Fruit fly (Drosophila melanogaster): ENCODE measurements around the gene inaF-C.

Gene inaF-C

dm6 chrX:11685918-11686640 lies 45.5 kb downstream of the inaF-C start:
- TF ChIP-seq CG31388 (GFP tag; optimal IDR thresholded peaks at IDR 0.05) = no peak
- peak; percentile 80 for TF ChIP-seq CG34376 (GFP tag; optimal IDR thresholded peaks at IDR 0.05)
- TF ChIP-seq CG1024 (GFP tag; IDR thresholded peaks at IDR 0.05) = no peak
- TF ChIP-seq CG6654 (GFP tag; optimal IDR thresholded peaks at IDR 0.05) = no peak
- TF ChIP-seq ab (GFP tag; optimal IDR thresholded peaks at IDR 0.05) = no peak
- 0 out of 2 replicates have a peak, but pooled peaks have one; percentile 4 for TF ChIP-seq CG17328 (GFP tag; IDR thresholded peaks at IDR 0.05)
- no peak for TF ChIP-seq CG9215 (GFP tag; IDR thresholded peaks at IDR 0.05)
- no peak for TF ChIP-seq trh (GFP tag; optimal IDR thresholded peaks at IDR 0.05)
- no peak for TF ChIP-seq CG8944 (GFP tag; optimal IDR thresholded peaks at IDR 0.05)
- TF ChIP-seq CG12942 (GFP tag; optimal IDR thresholded peaks at IDR 0.05) = no peak
- TF ChIP-seq aop (GFP tag; IDR thresholded peaks at IDR 0.05) = no peak
- no peak for TF ChIP-seq btn (GFP tag; optimal IDR thresholded peaks at IDR 0.05)
- TF ChIP-seq CG11398 (GFP tag; optimal IDR thresholded peaks at IDR 0.05) = peak; percentile 33
- no peak for TF ChIP-seq Spps (tag; optimal IDR thresholded peaks at IDR 0.05)
- no peak for TF ChIP-seq Oaz (GFP tag; IDR thresholded peaks at IDR 0.05)
- TF ChIP-seq stc (GFP tag; IDR thresholded peaks at IDR 0.05) = peak; percentile 26; the same call in 1 of the 2 replicates
- peak; percentile 69; the same call in 1 of the 2 replicates for TF ChIP-seq CG32532 (GFP tag; IDR thresholded peaks at IDR 0.05)
- no peak for TF ChIP-seq Aef1 (GFP tag; IDR thresholded peaks at IDR 0.05)
- TF ChIP-seq luna (GFP tag; optimal IDR thresholded peaks at IDR 0.05) = no peak
- TF ChIP-seq NC2α (GFP tag; optimal IDR thresholded peaks at IDR 0.05) = peak; percentile 28
- no peak for TF ChIP-seq Elba2 (GFP tag; optimal IDR thresholded peaks at IDR 0.05)
- no peak for TF ChIP-seq otp (GFP tag; IDR thresholded peaks at IDR 0.05)
- TF ChIP-seq CG18262 (tag; optimal IDR thresholded peaks at IDR 0.05) = peak; percentile 6
- TF ChIP-seq CG18764 (GFP tag; optimal IDR thresholded peaks at IDR 0.05) = no peak
- TF ChIP-seq odd (GFP tag; optimal IDR thresholded peaks at IDR 0.05) = peak; percentile 70
- TF ChIP-seq CG43689 (GFP tag; IDR thresholded peaks at IDR 0.05) = no peak
- peak; percentile 9 for TF ChIP-seq Camta (GFP tag; optimal IDR thresholded peaks at IDR 0.05)
- no peak for TF ChIP-seq MBD-R2 (GFP tag; IDR thresholded peaks at IDR 0.05)
- TF ChIP-seq Side (GFP tag; optimal IDR thresholded peaks at IDR 0.05) = peak; percentile 60
- no peak for TF ChIP-seq bowl (GFP tag; IDR thresholded peaks at IDR 0.05)
- TF ChIP-seq run (tag; optimal IDR thresholded peaks at IDR 0.05) = peak; percentile 29
- TF ChIP-seq Rx (GFP tag; IDR thresholded peaks at IDR 0.05) = no peak
- 0 out of 2 replicates have a peak, but pooled peaks have one; percentile 29 for TF ChIP-seq Nf-YA (GFP tag; IDR thresholded peaks at IDR 0.05)
- no peak for TF ChIP-seq tx (GFP tag; optimal IDR thresholded peaks at IDR 0.05)
- TF ChIP-seq zfh1 (GFP tag; IDR thresholded peaks at IDR 0.05) = no peak
- no peak for TF ChIP-seq gce (GFP tag; IDR thresholded peaks at IDR 0.05)
- no peak for TF ChIP-seq oc (tag; optimal IDR thresholded peaks at IDR 0.05)
- no peak for TF ChIP-seq D (optimal IDR thresholded peaks at IDR 0.05)
- no peak for TF ChIP-seq D (GFP tag; optimal IDR thresholded peaks at IDR 0.05)
- peak; percentile 25 for TF ChIP-seq Sry-β (GFP tag; optimal IDR thresholded peaks at IDR 0.05)
- TF ChIP-seq ap (GFP tag; IDR thresholded peaks at IDR 0.05) = no peak
- TF ChIP-seq CG10462 (GFP tag; optimal IDR thresholded peaks at IDR 0.05) = no peak
- TF ChIP-seq trem (tag; optimal IDR thresholded peaks at IDR 0.05) = no peak
- TF ChIP-seq ase (GFP tag; IDR thresholded peaks at IDR 0.05) = no peak
- no peak for TF ChIP-seq C15 (GFP tag; IDR thresholded peaks at IDR 0.05)
- TF ChIP-seq Antp (GFP tag; optimal IDR thresholded peaks at IDR 0.05) = no peak
- TF ChIP-seq Fer1 (GFP tag; optimal IDR thresholded peaks at IDR 0.05) = peak; percentile 83
- no peak for TF ChIP-seq Atf3 (GFP tag; optimal IDR thresholded peaks at IDR 0.05)
- TF ChIP-seq CG10321 (GFP tag; IDR thresholded peaks at IDR 0.05) = no peak
- peak; percentile 72 for TF ChIP-seq CrebB (tag; optimal IDR thresholded peaks at IDR 0.05)
- TF ChIP-seq CG6854 (GFP tag; optimal IDR thresholded peaks at IDR 0.05) = peak; percentile 74
- no peak for TF ChIP-seq Chrac-16 (GFP tag; optimal IDR thresholded peaks at IDR 0.05)
- TF ChIP-seq slp2 (GFP tag; optimal IDR thresholded peaks at IDR 0.05) = no peak
